Fruit fly (Drosophila melanogaster): ENCODE data around the gene CG3987.

Gene CG3987

DNA sequence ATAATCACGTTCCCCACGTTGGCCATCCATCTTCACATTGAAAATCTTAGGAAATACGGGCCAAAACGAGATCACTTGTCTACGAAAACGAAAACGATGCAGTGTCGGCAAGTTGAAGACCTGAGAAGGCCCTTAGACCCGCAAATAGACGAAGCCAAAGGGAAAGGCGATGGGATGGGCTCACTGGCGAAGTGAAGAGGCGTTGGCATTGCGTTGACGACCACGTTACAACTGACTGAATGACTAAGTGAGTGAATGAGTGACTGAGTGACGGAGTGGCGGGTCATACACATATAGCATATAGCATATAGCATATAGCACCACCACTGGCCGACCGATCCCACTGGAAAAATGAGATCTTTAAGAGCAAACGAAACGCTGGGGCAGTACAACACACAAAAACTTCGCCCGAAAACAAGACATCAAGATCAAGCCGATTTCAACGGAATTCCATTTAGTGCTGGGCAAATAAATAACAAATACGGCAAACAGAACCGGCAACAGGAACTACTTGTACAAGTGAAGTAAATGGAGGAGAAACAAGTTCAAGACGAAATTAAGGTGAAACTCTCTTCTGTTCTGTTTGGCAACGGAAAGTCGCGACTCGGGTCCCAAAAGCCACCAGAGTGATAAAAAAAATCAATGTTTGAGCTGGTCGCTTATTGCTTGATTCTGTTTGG lies 16.6 kb upstream of the CG3987 start:
- TF ChIP-seq CG17801 (GFP tag; optimal IDR thresholded peaks at IDR 0.05; ENCODE audit: partially characterized antibody) = no peak

DNA sequence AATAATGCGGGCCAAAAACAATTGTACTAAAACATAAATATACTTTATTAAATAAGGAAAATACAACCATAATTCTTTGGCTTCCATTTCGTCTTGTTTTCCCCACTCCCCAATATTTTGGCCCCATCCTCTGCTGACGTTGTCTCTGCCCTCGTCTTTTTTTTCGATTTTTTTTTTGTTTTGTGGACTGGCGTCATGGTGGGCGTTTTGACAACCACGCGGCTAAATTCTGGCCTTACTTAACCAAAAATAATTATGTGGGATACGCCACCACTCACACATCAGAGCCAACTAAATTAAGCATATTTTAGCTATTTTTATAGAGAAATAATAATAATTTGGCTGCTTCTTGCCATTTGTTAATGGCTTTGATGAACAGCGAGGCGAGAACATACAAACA lies 15.2 kb upstream of the CG3987 start:
- no peak for TF ChIP-seq CG17801 (GFP tag; optimal IDR thresholded peaks at IDR 0.05; ENCODE audit: partially characterized antibody)

DNA sequence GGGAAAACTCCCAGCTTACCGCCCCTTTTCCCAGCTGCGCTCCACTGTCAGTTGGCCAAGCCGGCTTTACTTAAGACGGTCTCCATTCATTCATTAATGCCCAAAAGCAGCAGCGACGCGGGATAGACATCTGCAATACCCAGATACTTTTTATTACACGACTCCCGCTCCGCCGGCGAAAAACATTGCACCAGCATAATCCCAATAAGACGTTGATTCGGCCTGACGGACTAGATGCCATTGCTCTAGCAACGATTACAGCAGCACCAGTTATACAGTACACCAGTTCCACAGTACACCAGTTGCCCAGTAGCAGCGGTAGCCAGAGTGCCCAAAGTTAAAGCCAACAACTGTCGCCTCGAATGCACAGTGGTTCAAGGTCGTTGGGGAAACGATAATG lies 14.0 kb upstream of the CG3987 start:
- TF ChIP-seq CG17801 (GFP tag; optimal IDR thresholded peaks at IDR 0.05; ENCODE audit: partially characterized antibody) = no peak

DNA sequence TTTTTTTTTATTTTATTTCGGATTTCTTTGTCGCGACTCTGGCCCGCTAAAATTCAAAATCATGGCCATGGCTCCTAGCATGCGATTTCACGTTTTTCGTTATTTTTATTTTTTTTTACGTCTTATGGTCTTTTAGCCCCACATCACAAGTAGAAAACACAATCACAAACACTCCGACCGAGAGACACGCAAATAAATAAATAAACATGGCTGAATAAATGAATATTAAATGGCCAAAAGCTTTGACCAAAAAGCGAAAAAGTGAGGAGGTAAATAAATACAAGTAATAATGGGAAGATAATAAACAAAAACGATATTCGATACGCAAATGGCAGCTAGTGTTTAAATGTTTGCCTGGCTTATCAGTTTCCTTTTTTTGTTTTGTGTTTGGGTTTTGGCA lies 11.7 kb upstream of the CG3987 start:
- TF ChIP-seq CG17801 (GFP tag; optimal IDR thresholded peaks at IDR 0.05; ENCODE audit: partially characterized antibody) = no peak

DNA sequence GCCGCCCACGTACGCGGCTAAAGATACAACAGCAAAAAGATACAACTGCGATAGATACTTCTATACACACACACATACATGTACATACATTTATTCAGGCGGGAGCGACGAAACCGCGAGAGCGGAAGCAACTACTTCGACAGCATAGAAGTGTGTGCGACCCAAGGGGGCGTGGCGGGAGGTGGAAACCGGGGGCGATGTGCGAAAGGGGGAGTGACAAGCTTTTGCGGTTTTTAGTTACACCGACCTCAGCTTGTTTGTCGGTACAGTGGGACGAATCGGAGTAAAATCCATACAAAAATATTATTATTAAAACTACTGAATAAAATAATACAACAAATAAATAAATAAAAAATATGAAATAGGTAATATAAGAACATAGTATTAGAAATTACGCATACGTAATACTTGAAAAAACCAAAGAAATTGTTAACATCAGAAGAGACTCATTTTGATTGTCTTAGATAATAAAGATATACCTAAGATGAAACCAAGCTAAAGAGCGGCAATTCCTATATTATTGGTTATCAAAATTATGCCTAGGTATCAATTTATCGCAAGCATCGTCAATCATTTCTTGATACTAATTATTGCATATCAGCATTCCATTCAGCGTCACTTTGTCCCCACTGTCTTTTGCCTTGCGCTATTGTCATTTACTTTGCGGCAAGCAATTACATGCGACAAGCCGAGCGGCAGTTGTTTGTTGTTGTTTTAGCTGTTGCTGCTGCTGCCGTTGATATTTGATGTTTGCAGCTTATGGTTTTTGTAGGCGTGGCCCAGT lies 10.9 kb upstream of the CG3987 start:
- TF ChIP-seq CG17801 (GFP tag; optimal IDR thresholded peaks at IDR 0.05; ENCODE audit: partially characterized antibody) = no peak

DNA sequence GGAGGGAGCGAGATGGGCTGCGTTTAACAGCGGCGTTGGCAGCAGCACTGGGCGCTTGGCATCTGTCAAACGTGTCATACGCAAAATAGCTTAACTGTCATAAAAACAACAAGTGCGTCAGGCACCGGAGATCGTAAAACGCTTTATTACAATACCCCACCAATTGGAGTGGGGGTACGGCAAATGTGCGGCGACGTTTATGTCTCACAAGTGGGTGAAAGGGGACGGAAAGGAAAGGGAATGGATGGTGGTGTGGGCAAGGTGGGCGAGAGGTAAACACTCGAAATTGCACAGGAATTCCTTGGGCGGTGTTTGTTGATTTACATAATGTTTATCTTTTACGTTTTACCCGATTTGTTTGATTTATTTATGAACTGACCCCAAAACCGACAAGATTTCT lies 9.8 kb upstream of the CG3987 start:
- no peak for TF ChIP-seq CG17801 (GFP tag; optimal IDR thresholded peaks at IDR 0.05; ENCODE audit: partially characterized antibody)

DNA sequence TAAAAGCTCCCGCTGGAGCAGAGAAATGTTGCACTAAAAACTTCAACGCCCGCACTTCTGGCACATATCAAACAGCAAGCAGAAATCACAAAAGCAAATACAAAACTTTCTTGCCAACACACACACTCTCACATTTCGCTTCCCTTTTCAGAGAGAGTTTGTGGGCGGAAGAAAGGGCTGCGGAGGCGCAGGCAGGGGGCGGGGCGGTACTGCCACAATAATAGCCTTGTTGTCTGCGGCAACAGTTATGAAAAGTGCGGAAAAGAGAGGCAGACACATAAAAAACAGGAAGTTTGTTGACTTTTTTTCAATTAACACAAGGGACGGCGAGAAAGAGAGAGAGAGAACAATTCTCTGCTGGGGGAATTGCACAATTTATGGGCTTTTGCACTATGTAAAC lies 8.9 kb upstream of the CG3987 start:
- TF ChIP-seq CG17801 (GFP tag; optimal IDR thresholded peaks at IDR 0.05; ENCODE audit: partially characterized antibody) = no peak

DNA sequence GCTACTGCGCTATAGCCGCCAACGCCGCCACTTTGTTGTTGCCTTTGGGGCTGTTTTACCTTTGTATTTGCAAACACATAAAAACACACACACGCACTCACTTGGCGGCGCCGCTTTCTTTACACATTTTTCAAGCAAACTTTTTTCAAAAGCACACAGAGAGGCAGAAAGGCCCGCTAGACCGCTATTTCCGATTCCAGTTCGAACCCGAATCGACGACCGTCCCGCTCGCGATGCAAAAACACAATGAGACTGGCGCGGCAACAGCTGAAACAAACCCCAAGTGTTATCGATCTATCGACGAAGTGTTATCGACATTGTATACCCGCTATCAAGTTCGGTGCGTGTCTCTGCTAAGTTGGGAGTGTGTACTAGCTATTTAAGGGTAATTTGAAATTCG lies 8.1 kb upstream of the CG3987 start, which contains the start of gene CG42788:
Gene CG42788 (minus strand): TSS at position 250 of the 400 bp plus-strand sequence.
- peak; percentile 78 for TF ChIP-seq CG17801 (GFP tag; optimal IDR thresholded peaks at IDR 0.05; ENCODE audit: partially characterized antibody)

DNA sequence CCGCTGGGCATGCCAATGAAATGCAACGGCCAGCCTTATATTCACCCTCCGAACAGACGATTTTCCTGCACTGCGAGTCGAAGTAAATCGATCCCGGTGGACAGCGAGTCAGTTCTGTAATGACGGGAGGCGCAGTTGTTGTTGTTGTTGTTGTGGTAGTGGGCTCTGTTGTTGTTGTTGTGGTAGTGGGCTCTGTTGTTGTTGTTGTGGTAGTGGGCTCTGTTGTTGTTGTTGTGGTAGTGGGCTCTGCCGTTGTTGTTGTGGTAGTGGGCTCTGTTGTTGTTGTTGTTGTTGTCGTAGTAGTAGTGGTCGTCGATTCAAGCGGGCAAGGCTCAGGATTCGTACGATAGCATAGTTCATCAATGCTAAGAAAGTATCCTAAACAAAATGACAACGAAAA lies 3.7 kb upstream of the CG3987 start:
- no peak for TF ChIP-seq CG17801 (GFP tag; optimal IDR thresholded peaks at IDR 0.05; ENCODE audit: partially characterized antibody)

DNA sequence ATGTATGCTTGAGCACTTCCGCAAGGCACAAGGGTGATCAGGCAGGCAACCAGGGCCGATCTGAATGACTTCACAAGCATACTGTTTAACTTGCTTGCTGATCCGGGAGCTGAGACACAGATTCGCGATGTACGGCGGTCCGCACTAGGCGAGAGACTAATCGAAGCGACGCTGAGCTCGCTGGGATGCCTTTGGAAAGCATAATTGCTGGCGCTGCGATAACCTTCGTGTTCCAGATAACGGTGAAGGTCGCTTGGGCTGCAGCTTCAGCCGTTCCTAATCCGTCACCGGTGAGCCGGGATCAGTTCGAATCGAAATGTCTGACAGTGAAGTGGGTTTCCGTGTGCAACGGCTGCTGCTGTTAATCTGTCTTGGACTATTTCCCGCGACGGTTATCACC lies 2.9 kb upstream of the CG3987 start, which contains the start of the genes CG6912 and CG3984:
Gene CG6912 (minus strand): TSS at position 159 of the 400 bp plus-strand sequence.
Gene CG3984 (plus strand): TSS at position 303 of the 400 bp plus-strand sequence.
- no peak for TF ChIP-seq CG17801 (GFP tag; optimal IDR thresholded peaks at IDR 0.05; ENCODE audit: partially characterized antibody)

DNA sequence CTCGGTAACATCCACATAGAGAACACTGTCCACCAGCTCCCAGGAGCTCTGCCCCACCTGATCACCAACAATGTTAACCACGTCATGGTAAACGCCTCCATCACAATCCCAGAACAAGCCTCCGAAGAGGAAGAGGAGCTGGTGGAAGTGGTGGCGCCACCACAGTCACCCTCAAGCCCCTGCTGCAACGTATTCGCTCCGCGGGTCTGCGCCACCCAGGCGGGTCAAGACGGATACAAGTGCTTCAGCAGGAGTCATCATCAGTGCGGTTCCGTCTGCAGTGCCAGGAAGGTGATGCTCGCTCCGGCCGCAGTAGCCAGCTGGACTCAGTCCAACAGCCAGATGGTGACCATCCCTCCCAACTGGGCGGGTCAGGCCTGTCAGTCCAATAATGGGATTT lies 1.5 kb upstream of the CG3987 start:
- TF ChIP-seq CG17801 (GFP tag; optimal IDR thresholded peaks at IDR 0.05; ENCODE audit: partially characterized antibody) = no peak

DNA sequence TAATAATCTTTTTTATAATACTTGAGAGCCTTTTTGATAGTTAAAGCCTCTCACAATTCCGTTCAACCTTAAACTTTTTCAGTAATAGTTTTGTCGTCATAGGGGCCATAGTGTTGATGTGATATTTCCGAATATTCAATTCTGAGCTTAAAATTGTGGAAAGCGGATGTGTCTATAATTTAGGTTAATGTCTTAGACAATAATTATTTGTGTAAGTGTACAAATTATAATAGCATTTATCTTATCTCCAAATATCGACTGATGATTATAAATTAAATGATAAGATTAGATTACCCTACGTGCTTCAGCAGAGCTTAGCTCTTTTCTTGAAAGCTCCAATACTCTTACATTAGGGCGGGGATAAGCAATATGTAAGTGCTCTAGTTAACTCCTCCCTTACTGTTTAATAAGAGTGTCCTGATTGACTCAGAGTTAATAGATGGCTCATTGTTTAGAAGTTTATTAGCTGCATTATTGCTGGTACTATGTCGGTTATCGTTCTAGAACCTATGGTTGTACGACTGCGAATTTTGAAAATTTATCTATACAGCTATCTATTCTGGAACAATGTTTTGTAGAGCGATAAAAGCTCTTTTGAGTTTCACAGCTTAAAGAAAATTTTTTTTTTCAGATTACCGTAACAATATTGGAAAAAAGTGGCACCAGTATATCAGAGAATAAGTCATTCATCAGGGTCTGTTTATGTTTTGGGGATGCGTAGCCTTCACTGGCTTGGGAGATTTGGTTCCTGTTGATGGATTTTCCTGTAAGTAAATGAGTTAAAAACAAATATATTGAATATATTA lies 545 bp upstream of the CG3987 start:
- TF ChIP-seq CG17801 (GFP tag; optimal IDR thresholded peaks at IDR 0.05; ENCODE audit: partially characterized antibody) = no peak

DNA sequence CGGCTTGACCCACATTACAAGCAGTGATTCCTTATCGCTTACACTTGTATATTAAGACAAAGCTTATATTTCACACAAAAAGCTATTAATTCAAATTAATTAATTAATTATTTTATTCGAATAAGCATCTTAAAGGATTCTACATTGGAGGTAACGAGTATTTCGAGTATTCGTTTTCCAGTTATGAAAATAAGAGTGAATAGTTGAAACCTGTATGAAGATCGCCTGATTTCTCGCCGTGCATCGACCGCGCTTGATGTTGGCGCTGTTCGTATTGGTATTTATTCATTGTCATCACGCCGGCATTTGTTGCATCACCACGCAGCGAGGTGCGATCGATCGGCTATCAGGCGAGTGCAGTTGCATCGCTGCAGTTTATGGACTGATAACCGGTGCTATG lies 5.7 kb downstream of the CG3987 start:
- no peak for TF ChIP-seq CG17801 (GFP tag; optimal IDR thresholded peaks at IDR 0.05; ENCODE audit: partially characterized antibody)

DNA sequence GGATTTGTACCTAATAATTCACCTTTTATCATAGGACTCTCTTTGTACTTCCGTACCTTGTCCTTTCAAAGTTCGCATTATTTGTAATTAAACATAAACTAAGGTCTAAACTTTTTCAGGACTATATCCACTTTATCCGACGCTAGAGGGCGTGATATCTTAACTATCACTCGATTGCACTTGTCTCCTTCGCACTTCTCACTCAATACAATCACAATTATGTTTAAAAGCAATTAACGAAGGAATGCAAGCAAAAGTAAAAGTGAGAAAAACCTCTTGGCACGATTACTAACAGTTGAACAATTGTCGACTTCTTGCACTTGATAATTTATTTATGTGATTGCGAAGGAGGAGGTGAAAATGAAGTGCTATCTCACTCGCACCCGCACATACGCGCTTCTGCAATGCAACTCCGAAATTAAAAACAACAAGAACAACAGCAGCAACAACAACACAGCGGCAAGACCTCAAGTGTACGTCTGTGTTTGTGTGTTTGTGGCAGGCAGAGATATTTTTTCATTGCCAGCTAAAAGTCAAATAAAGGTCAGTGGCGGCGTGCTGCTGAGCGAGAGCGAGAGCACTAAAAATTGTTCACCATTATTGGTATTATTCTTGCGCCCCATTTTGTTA lies 6.8 kb downstream of the CG3987 start:
- no peak for TF ChIP-seq CG17801 (GFP tag; optimal IDR thresholded peaks at IDR 0.05; ENCODE audit: partially characterized antibody)

Data from ovary, adult (tissue).